Worm (Caenorhabditis elegans) whole organism, L3 larva: ENCODE data around the gene F43B10.1.

ENCODE experiments used
- R02D3.7 ChIP-seq: fragments of 150-350 bp; optimal IDR thresholded peaks from 2 replicates; lab custom pipeline; 2014; ENCODE audit warnings: missing biosample characterization, missing genetic modification characterization
- ZK546.5 ChIP-seq: sonication (generic microtip); optimal IDR thresholded peaks from 2 replicates; lab custom pipeline; 2017; ENCODE audit warnings: missing biosample characterization, missing genetic modification characterization
- aly-2 ChIP-seq: fragments of 150-350 bp; optimal IDR thresholded peaks from 2 replicates; lab custom pipeline; 2014; ENCODE audit warnings: missing biosample characterization, missing genetic modification characterization
- ama-1 ChIP-seq: fragments of 150-350 bp; optimal IDR thresholded peaks from 2 replicates; lab custom pipeline; 2018
- ceh-16 ChIP-seq: sonication (generic microtip); optimal IDR thresholded peaks from 2 replicates; lab custom pipeline; 2017; ENCODE audit warnings: missing biosample characterization, missing genetic modification characterization
- ceh-28 ChIP-seq: fragments of 150-350 bp; optimal IDR thresholded peaks from 2 replicates; lab custom pipeline; 2014; ENCODE audit warnings: missing biosample characterization, missing genetic modification reagents, missing genetic modification characterization
- ceh-82 ChIP-seq: fragments of 150-350 bp; optimal IDR thresholded peaks from 2 replicates; lab custom pipeline; 2014; ENCODE audit warnings: missing biosample characterization, missing genetic modification characterization
- ceh-9 ChIP-seq: sonication (generic microtip); optimal IDR thresholded peaks from 2 replicates; lab custom pipeline; 2018; ENCODE audit warnings: missing biosample characterization, missing genetic modification characterization
- daf-12 ChIP-seq: fragments of 150-350 bp; optimal IDR thresholded peaks from 2 replicates; lab custom pipeline; 2014; ENCODE audit warnings: missing biosample characterization, missing genetic modification reagents, missing genetic modification characterization
- egl-27 ChIP-seq: sonication (generic microtip); optimal IDR thresholded peaks from 4 replicates; lab custom pipeline; 2017; ENCODE audit warnings: missing biosample characterization, missing genetic modification reagents, missing genetic modification characterization
- egl-5 ChIP-seq: fragments of 150-350 bp; optimal IDR thresholded peaks from 2 replicates; lab custom pipeline; 2017; ENCODE audit warnings: missing biosample characterization, missing genetic modification reagents, missing genetic modification characterization, inconsistent platforms
- elt-1 ChIP-seq: fragments of 150-350 bp; optimal IDR thresholded peaks from 2 replicates; lab custom pipeline; 2014; ENCODE audit warnings: missing biosample characterization, missing genetic modification characterization
- elt-2 ChIP-seq: sonication (generic microtip); optimal IDR thresholded peaks from 2 replicates; lab custom pipeline; 2016; ENCODE audit warnings: missing genetic modification reagents, mild to moderate bottlenecking, missing genetic modification characterization, missing compliant biosample characterization
- elt-3 ChIP-seq, 3 experiments: fragments of 150-350 bp in 1 of 3; sonication (generic microtip) in 2 of 3; optimal IDR thresholded peaks; 2 replicates in 2 of 3; 4 replicates in 1 of 3; lab custom pipeline; 2014 to 2017; ENCODE audit warnings: missing biosample characterization in 3 of 3, missing genetic modification characterization in 3 of 3
- eor-1 ChIP-seq, 2 experiments: fragments of 150-350 bp; optimal IDR thresholded peaks; 2 replicates each; lab custom pipeline; 2014 to 2018; ENCODE audit warnings: missing biosample characterization in 2 of 2, missing genetic modification characterization in 2 of 2
- fkh-10 ChIP-seq: sonication (generic microtip); optimal IDR thresholded peaks from 2 replicates; lab custom pipeline; 2017; ENCODE audit warnings: missing biosample characterization, missing genetic modification reagents, missing genetic modification characterization
- fkh-2 ChIP-seq: fragments of 150-350 bp; optimal IDR thresholded peaks from 2 replicates; lab custom pipeline; 2014; ENCODE audit warnings: missing biosample characterization, missing genetic modification reagents, missing genetic modification characterization
- fos-1 ChIP-seq: fragments of 150-350 bp; optimal IDR thresholded peaks from 2 replicates; lab custom pipeline; 2014; ENCODE audit warnings: missing biosample characterization, missing genetic modification characterization
- hmg-11 ChIP-seq: sonication (generic microtip); optimal IDR thresholded peaks from 2 replicates; lab custom pipeline; 2016; ENCODE audit warnings: missing genetic modification characterization, missing compliant biosample characterization
- jun-1 ChIP-seq: fragments of 150-350 bp; optimal IDR thresholded peaks from 2 replicates; lab custom pipeline; 2014; ENCODE audit warnings: missing biosample characterization, missing genetic modification reagents, missing genetic modification characterization
- lin-15B ChIP-seq: fragments of 150-350 bp; optimal IDR thresholded peaks from 2 replicates; lab custom pipeline; 2014; ENCODE audit warnings: missing biosample characterization, missing genetic modification characterization
- lin-39 ChIP-seq: fragments of 150-350 bp; optimal IDR thresholded peaks from 2 replicates; lab custom pipeline; 2018; ENCODE audit warnings: missing biosample characterization, missing genetic modification reagents, missing genetic modification characterization
- lsy-12 ChIP-seq: sonication (generic microtip); optimal IDR thresholded peaks from 2 replicates; lab custom pipeline; 2016; ENCODE audit warnings: mild to moderate bottlenecking, missing genetic modification characterization, missing compliant biosample characterization
- mdl-1 ChIP-seq: fragments of 150-350 bp; optimal IDR thresholded peaks from 2 replicates; lab custom pipeline; 2014; ENCODE audit warnings: missing biosample characterization, missing genetic modification characterization
- mml-1 ChIP-seq: fragments of 150-350 bp; sonication (generic microtip); optimal IDR thresholded peaks from 3 replicates; lab custom pipeline; 2014; ENCODE audit warnings: missing biosample characterization, missing genetic modification characterization
- nfya-1 ChIP-seq: sonication (generic microtip); optimal IDR thresholded peaks from 2 replicates; lab custom pipeline; 2017; ENCODE audit warnings: missing genetic modification characterization, mild to moderate bottlenecking, missing compliant biosample characterization, antibody characterized with exemption, moderate library complexity; ENCODE audit not compliant: insufficient read depth
- nhr-11 ChIP-seq: fragments of 150-350 bp; optimal IDR thresholded peaks from 2 replicates; lab custom pipeline; 2014; ENCODE audit warnings: missing biosample characterization, missing genetic modification characterization
- nhr-12 ChIP-seq: fragments of 150-350 bp; optimal IDR thresholded peaks from 2 replicates; lab custom pipeline; 2014; ENCODE audit warnings: missing biosample characterization, missing genetic modification characterization
- nhr-23 ChIP-seq: fragments of 150-350 bp; optimal IDR thresholded peaks from 2 replicates; lab custom pipeline; 2014; ENCODE audit warnings: missing biosample characterization, missing genetic modification reagents, missing genetic modification characterization
- nhr-237 ChIP-seq: fragments of 150-350 bp; optimal IDR thresholded peaks from 2 replicates; lab custom pipeline; 2014; ENCODE audit warnings: missing biosample characterization, missing genetic modification characterization
- nhr-25 ChIP-seq: sonication (generic microtip); optimal IDR thresholded peaks from 2 replicates; lab custom pipeline; 2017; ENCODE audit warnings: missing biosample characterization, missing genetic modification characterization
- nhr-28 ChIP-seq: fragments of 150-350 bp; optimal IDR thresholded peaks from 2 replicates; lab custom pipeline; 2014; ENCODE audit warnings: missing biosample characterization, missing genetic modification characterization
- nhr-43 ChIP-seq: sonication (generic microtip); optimal IDR thresholded peaks from 2 replicates; lab custom pipeline; 2016; ENCODE audit warnings: mild to moderate bottlenecking, missing genetic modification characterization, missing compliant biosample characterization; ENCODE audit not compliant: poor library complexity, severe bottlenecking
- nhr-67 ChIP-seq: fragments of 150-350 bp; optimal IDR thresholded peaks from 2 replicates; lab custom pipeline; 2014; ENCODE audit warnings: missing biosample characterization, missing genetic modification characterization
- nhr-76 ChIP-seq: fragments of 150-350 bp; sonication (generic microtip); optimal IDR thresholded peaks from 5 replicates; lab custom pipeline; 2014; ENCODE audit warnings: missing biosample characterization, missing genetic modification characterization
- nhr-77 ChIP-seq: fragments of 150-350 bp; optimal IDR thresholded peaks from 2 replicates; lab custom pipeline; 2014; ENCODE audit warnings: missing biosample characterization, missing genetic modification characterization
- pha-4 ChIP-seq: fragments of 150-350 bp; optimal IDR thresholded peaks from 2 replicates; lab custom pipeline; 2014; ENCODE audit warnings: missing biosample characterization, missing genetic modification reagents, missing genetic modification characterization
- pqm-1 ChIP-seq: fragments of 150-350 bp; optimal IDR thresholded peaks from 2 replicates; lab custom pipeline; 2017; ENCODE audit warnings: missing biosample characterization, missing genetic modification characterization, inconsistent platforms
- sea-2 ChIP-seq: fragments of 150-350 bp; sonication (generic microtip); optimal IDR thresholded peaks from 4 replicates; lab custom pipeline; 2014; ENCODE audit warnings: missing biosample characterization, missing genetic modification reagents, missing genetic modification characterization
- skn-1 ChIP-seq: fragments of 150-350 bp; optimal IDR thresholded peaks from 2 replicates; lab custom pipeline; 2014; ENCODE audit warnings: missing biosample characterization, missing genetic modification characterization
- snpc-4 ChIP-seq: fragments of 150-350 bp; optimal IDR thresholded peaks from 2 replicates; lab custom pipeline; 2014; ENCODE audit warnings: missing biosample characterization, missing genetic modification characterization
- tbx-2 ChIP-seq: sonication (generic microtip); optimal IDR thresholded peaks from 2 replicates; lab custom pipeline; 2016; ENCODE audit warnings: mild to moderate bottlenecking, missing genetic modification characterization, missing compliant biosample characterization
- unc-39 ChIP-seq: sonication (generic microtip); optimal IDR thresholded peaks from 4 replicates; lab custom pipeline; 2017; ENCODE audit warnings: missing biosample characterization, missing genetic modification characterization
- unc-62 ChIP-seq: fragments of 150-350 bp; sonication (generic microtip); optimal IDR thresholded peaks from 4 replicates; lab custom pipeline; 2014; ENCODE audit warnings: missing biosample characterization, missing genetic modification reagents, missing genetic modification characterization
- zag-1 ChIP-seq: fragments of 150-350 bp; optimal IDR thresholded peaks from 2 replicates; lab custom pipeline; 2014; ENCODE audit warnings: missing biosample characterization, missing genetic modification characterization
- ztf-11 ChIP-seq: fragments of 150-350 bp; optimal IDR thresholded peaks from 2 replicates; lab custom pipeline; 2014; ENCODE audit warnings: missing biosample characterization, missing genetic modification characterization
- ztf-4 ChIP-seq: fragments of 150-350 bp; optimal IDR thresholded peaks from 2 replicates; lab custom pipeline; 2014; ENCODE audit warnings: missing biosample characterization, missing genetic modification characterization

Gene F43B10.1

ce11 chrX:16687377-16687776, 24.8 kb upstream of the F43B10.1 start:
- TF ChIP-seq jun-1 (tag; lab: Kevin White, UChicago) (no peak), mml-1 (tag; lab: Kevin White, UChicago) (no peak), nfya-1 (no peak), nhr-237 (no peak), pha-4 (tag; lab: Kevin White, UChicago) (no peak), egl-27 (tag; lab: Kevin White, UChicago) (no peak)
- TF ChIP-seq, all 47 proteins: peak for 0

ce11 chrX:16681910-16682493, 19.4 kb upstream of the F43B10.1 start:
- peak; percentile 99 for TF ChIP-seq nhr-43 (tag; lab: Kevin White, UChicago)
- peak; percentile 63 for TF ChIP-seq ztf-11 (tag; lab: Kevin White, UChicago)
- TF ChIP-seq nhr-237, result no peak
- peak; percentile 98 for TF ChIP-seq nhr-25 (tag; lab: Kevin White, UChicago)
- peak; percentile 78 for TF ChIP-seq elt-1 (tag; lab: Kevin White, UChicago)
- TF ChIP-seq elt-3 (tag; optimal IDR thresholded peaks at IDR 0.05; lab: Kevin White, UChicago), result peak; percentile 66 to 98 (median 96)
- TF ChIP-seq ztf-4 (tag; lab: Kevin White, UChicago), result peak; percentile 93
- TF ChIP-seq nhr-77 (tag; lab: Kevin White, UChicago), result peak; percentile 99
- peak; percentile 84 for TF ChIP-seq ceh-9 (tag; lab: Kevin White, UChicago)
- peak; percentile 100 for TF ChIP-seq ceh-28 (tag; lab: Kevin White, UChicago)
- TF ChIP-seq nhr-12 (tag; lab: Kevin White, UChicago), result peak; percentile 42
- TF ChIP-seq sea-2 (GFP tag; lab: Kevin White, UChicago), result peak; percentile 73
- TF ChIP-seq snpc-4 (tag; lab: Kevin White, UChicago), result peak; percentile 96
- peak; percentile 100 for TF ChIP-seq lin-39 (tag; lab: Kevin White, UChicago)
- peak; percentile 99 for TF ChIP-seq jun-1 (tag; lab: Kevin White, UChicago)
- TF ChIP-seq skn-1, result peak; percentile 99
- TF ChIP-seq pha-4 (tag; lab: Kevin White, UChicago), result peak; percentile 99
- TF ChIP-seq nhr-76 (tag; lab: Kevin White, UChicago), result peak; percentile 87
- peak; percentile 62 for TF ChIP-seq lin-15B (tag; lab: Kevin White, UChicago)
- peak; percentile 68 for TF ChIP-seq unc-39
- TF ChIP-seq ZK546.5 (tag; lab: Kevin White, UChicago), result peak; percentile 68
- peak; percentile 94 for TF ChIP-seq R02D3.7
- peak; percentile 92 for TF ChIP-seq unc-62
- TF ChIP-seq egl-5 (tag; lab: Kevin White, UChicago), result peak; percentile 98
- peak in 1 of 2 experiments; percentile 85 for TF ChIP-seq eor-1 (tag; optimal IDR thresholded peaks at IDR 0.05; lab: Kevin White, UChicago)
- peak; percentile 98 for TF ChIP-seq fkh-10
- no peak for TF ChIP-seq ama-1
- no peak for TF ChIP-seq mml-1 (tag; lab: Kevin White, UChicago)
- TF ChIP-seq elt-2 (tag; lab: Kevin White, UChicago), result peak; percentile 87
- peak; percentile 96 for TF ChIP-seq pqm-1 (tag; lab: Kevin White, UChicago)
- peak; percentile 99 for TF ChIP-seq nhr-23 (tag; lab: Kevin White, UChicago)
- TF ChIP-seq nfya-1, result peak; percentile 96
- TF ChIP-seq nhr-11 (tag; lab: Kevin White, UChicago), result peak; percentile 97
- TF ChIP-seq fkh-2 (tag; lab: Kevin White, UChicago), result peak; percentile 79
- TF ChIP-seq ceh-82 (tag; lab: Kevin White, UChicago), result peak; percentile 97
- peak; percentile 96 for TF ChIP-seq lsy-12 (tag; lab: Kevin White, UChicago)
- peak; percentile 96 for TF ChIP-seq egl-27 (tag; lab: Kevin White, UChicago)
- TF ChIP-seq mdl-1 (tag; lab: Kevin White, UChicago), result peak; percentile 76
- TF ChIP-seq tbx-2, result peak; percentile 98
- peak; percentile 79 for TF ChIP-seq ceh-16 (tag; lab: Kevin White, UChicago)
- TF ChIP-seq nhr-28, result peak; percentile 92
- peak; percentile 99 for TF ChIP-seq hmg-11
- TF ChIP-seq fos-1 (tag; lab: Kevin White, UChicago), result peak; percentile 96
- peak; percentile 89 for TF ChIP-seq zag-1 (tag; lab: Kevin White, UChicago)
- peak; percentile 72 for TF ChIP-seq nhr-67 (tag; lab: Kevin White, UChicago)
- peak; percentile 82 for TF ChIP-seq daf-12
- peak; percentile 93 for TF ChIP-seq aly-2 (tag; lab: Kevin White, UChicago)
